Worm (Caenorhabditis elegans): ENCODE measurements around the gene F11D5.6.

F11D5.6 gene

DNA sequence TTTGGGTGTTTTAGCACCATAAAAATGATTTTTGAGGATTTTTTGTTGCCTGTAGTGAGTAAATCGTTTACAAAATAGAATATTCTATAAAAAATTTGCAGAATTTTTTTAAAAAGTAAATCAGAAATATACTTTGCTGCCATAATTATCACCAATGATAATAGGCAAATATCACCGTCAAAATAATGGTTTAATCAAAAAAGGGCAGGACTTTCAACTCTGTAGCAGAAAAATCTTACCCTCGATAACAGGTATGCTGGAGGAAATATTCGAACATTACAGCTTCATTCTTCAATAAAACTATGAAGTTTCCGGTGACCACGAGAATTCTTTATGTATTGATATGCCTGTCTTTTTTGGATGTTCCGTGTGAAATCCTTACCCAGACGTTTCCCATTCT is 36.9 kb downstream of the F11D5.6 start, which contains the start of gene K09C4.4:
TSS of gene K09C4.4 (plus strand) at position 301 of the 400 bp plus-strand sequence.
- TF ChIP-seq dao-5 (tag; optimal IDR thresholded peaks at IDR 0.05) (no peak), him-1 (tag; optimal IDR thresholded peaks at IDR 0.05) (no peak), W03F9.2 (tag; optimal IDR thresholded peaks at IDR 0.05) (no peak)

DNA sequence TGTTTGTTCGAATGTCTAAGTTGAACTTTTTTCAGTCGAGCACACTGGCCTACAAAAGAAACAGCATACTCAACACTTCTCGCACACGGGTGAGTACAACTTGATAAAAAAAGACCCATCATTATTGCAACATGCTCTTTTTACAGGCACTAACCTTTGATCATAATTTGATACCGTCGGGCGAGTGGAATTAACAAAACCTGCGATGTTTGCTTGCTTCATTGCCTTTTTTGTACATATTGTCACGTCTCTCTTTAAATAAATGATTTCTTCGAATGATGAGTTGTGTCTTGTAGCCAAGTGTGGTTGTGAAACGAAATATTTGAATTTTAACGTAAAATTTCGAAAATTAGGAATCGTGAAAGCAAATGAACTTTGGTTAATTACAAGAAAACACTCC is 40.6 kb downstream of the F11D5.6 start:
- TF ChIP-seq him-1 (tag; optimal IDR thresholded peaks at IDR 0.05) (no peak), W03F9.2 (tag; optimal IDR thresholded peaks at IDR 0.05) (no peak), dao-5 (tag; optimal IDR thresholded peaks at IDR 0.05) (no peak)

DNA sequence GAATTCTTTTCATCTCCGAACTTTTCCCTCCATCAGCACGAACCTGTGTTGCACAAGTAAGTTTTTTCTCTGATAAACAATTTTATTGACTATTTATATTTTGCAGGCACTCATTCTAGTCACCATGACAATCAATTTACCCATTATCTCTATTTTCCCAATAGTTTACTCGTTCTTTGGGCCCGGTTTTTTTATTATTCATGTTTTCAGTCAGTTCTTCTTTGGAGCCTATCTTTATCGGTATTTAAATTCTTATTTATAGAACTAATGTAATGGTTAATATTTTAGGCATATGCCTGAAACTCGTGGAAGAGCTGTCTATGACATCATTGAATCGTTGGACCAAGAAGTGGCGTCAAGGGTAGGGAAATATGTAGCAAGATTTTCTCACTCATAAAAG is 41.1 kb downstream of the F11D5.6 start:
- TF ChIP-seq him-1 (tag; optimal IDR thresholded peaks at IDR 0.05) (no peak), W03F9.2 (tag; optimal IDR thresholded peaks at IDR 0.05) (no peak), dao-5 (tag; optimal IDR thresholded peaks at IDR 0.05) (no peak)

DNA sequence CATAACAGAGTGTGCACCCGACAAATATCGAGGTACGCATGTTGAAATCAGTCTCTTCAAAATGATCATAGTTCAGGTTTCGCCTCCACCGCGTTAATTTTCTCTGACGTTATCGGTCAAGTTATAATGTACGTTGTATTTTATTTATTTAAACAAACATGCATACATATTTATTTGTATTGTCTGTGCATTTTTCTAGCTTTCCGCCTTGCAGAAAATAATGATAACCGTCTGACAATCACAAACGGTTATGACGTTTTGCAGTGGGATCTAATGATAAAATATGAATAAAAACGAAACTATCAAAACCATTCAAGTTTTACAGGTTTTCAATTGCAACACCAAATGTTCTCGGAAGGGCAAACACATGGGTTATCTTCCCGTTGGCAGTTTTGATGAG is 42.9 kb downstream of the F11D5.6 start:
- no peak for TF ChIP-seq dao-5 (tag; optimal IDR thresholded peaks at IDR 0.05)
- TF ChIP-seq him-1 (tag; optimal IDR thresholded peaks at IDR 0.05), result no peak
- no peak for TF ChIP-seq W03F9.2 (tag; optimal IDR thresholded peaks at IDR 0.05)

DNA sequence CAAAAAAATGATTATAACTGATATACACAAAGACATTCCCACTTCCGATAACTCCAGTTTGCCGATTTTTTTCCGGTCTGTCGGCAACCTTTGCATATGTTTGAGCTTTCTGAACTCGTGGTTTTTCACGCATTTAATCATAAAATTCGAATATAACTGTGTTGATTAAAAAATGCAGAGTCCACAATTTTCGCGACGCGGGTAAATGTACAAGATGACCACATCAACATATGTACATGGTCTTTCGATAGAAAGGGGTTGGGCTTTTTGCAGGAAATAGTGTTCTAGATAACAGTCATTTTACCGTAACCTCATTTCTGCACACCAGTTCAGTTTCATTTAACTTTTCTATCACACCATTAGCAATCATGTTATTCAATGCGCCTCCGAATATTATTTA is 43.8 kb downstream of the F11D5.6 start, which contains the start of gene K09C4.5:
TSS of gene K09C4.5 (plus strand) at position 326 of the 400 bp plus-strand sequence.
- no peak for TF ChIP-seq dao-5 (tag; optimal IDR thresholded peaks at IDR 0.05)
- TF ChIP-seq W03F9.2 (tag; optimal IDR thresholded peaks at IDR 0.05), result no peak
- TF ChIP-seq him-1 (tag; optimal IDR thresholded peaks at IDR 0.05), result no peak

DNA sequence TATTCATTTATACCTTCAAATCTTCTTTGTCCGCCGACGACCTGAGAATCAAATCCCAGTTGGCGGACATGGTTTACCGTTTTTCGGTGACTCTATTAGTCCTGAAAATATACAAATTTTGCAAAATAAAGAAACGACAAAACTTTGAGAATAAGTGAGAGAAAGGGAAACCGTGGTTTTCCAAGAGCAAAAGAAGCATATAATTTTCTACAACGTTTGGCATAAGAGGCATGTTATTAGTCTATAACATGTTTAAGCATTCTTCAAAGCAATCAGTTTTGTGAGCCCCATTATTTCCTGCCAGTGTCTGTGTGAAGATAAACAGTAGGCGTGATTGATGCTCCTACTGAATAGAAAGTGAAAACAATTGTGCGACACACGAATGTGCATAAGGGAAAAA is 45.9 kb downstream of the F11D5.6 start, which contains the start of gene K09C4.10:
TSS of gene K09C4.10 (minus strand) at position 101 of the 400 bp plus-strand sequence.
- TF ChIP-seq dao-5 (tag; optimal IDR thresholded peaks at IDR 0.05) (no peak), W03F9.2 (tag; optimal IDR thresholded peaks at IDR 0.05) (no peak), him-1 (tag; optimal IDR thresholded peaks at IDR 0.05) (no peak)
